Fruit fly (Drosophila melanogaster) whole organism, embryonic: ENCODE measurements around the gene CG3117.

Experiments
- Adf1 ChIP-seq: fragments of 200-800 bp; sonication (Bioruptor generic); IDR thresholded peaks from 2 replicates; pipeline ENCODE4 v1.3.6; 2022; ENCODE audit warnings: missing biosample characterization, missing genetic modification characterization
- Antp ChIP-seq: fragments of 200-800 bp; sonication (Bioruptor generic); optimal IDR thresholded peaks from 3 replicates; lab custom pipeline; 2016; ENCODE audit warnings: missing biosample characterization, missing genetic modification characterization
- Atf6 ChIP-seq: fragments of 200-800 bp; sonication (Bioruptor generic); IDR thresholded peaks from 2 replicates; pipeline ENCODE4 v1.3.6; 2022; ENCODE audit warnings: missing biosample characterization, missing genetic modification characterization
- B-H1 ChIP-seq: fragments of 200-800 bp; sonication (Bioruptor generic); IDR thresholded peaks from 3 replicates; pipeline ENCODE4 v1.3.6; 2022; ENCODE audit warnings: missing biosample characterization, missing genetic modification characterization
- Blimp-1 ChIP-seq: fragments of 200-800 bp; sonication (Bioruptor generic); optimal IDR thresholded peaks from 3 replicates; lab custom pipeline; 2018; ENCODE audit warnings: missing biosample characterization, missing genetic modification characterization, mild to moderate bottlenecking, moderate library complexity, missing genetic modification reagents
- CG10209 ChIP-seq: fragments of 200-800 bp; sonication (Bioruptor generic); optimal IDR thresholded peaks from 3 replicates; lab custom pipeline; 2017; ENCODE audit warnings: missing biosample characterization, mild to moderate bottlenecking, missing genetic modification characterization, missing genetic modification reagents
- CG11398 ChIP-seq: fragments of 200-800 bp; sonication (Bioruptor generic); optimal IDR thresholded peaks from 2 replicates; lab custom pipeline; 2016; ENCODE audit warnings: missing biosample characterization, missing genetic modification characterization
- CG13424 ChIP-seq: fragments of 200-800 bp; sonication (Bioruptor generic); optimal IDR thresholded peaks from 2 replicates; lab custom pipeline; 2019; ENCODE audit warnings: missing biosample characterization, mild to moderate bottlenecking, missing genetic modification characterization, moderate library complexity
- CG14014 ChIP-seq: fragments of 200-800 bp; sonication (Bioruptor generic); IDR thresholded peaks from 2 replicates; pipeline ENCODE4 v1.3.6; 2022; ENCODE audit warnings: missing biosample characterization, missing genetic modification characterization
- CG1832 ChIP-seq: fragments of 200-800 bp; sonication (Bioruptor generic); optimal IDR thresholded peaks from 2 replicates; lab custom pipeline; 2017; ENCODE audit warnings: missing biosample characterization, mild to moderate bottlenecking, missing genetic modification characterization, inconsistent platforms
- CG2889 ChIP-seq: fragments of 200-800 bp; sonication (Bioruptor generic); IDR thresholded peaks from 3 replicates; pipeline ENCODE4 v1.3.6; 2022; ENCODE audit warnings: missing biosample characterization, missing genetic modification characterization
- CG34224 ChIP-seq: fragments of 200-800 bp; sonication (Bioruptor generic); IDR thresholded peaks from 3 replicates; pipeline ENCODE4 v1.3.6; 2022; ENCODE audit warnings: missing biosample characterization, missing genetic modification characterization; ENCODE audit not compliant: partially characterized antibody
- CG4617 ChIP-seq: fragments of 200-800 bp; sonication (Bioruptor generic); optimal IDR thresholded peaks from 3 replicates; lab custom pipeline; 2016; ENCODE audit warnings: missing biosample characterization, missing genetic modification characterization, borderline replicate concordance
- CG4854 ChIP-seq: fragments of 200-800 bp; sonication (Bioruptor generic); optimal IDR thresholded peaks from 2 replicates; lab custom pipeline; 2016; ENCODE audit warnings: missing biosample characterization, missing genetic modification characterization, inconsistent platforms
- CG6254 ChIP-seq: fragments of 200-800 bp; sonication (Bioruptor generic); optimal IDR thresholded peaks from 3 replicates; lab custom pipeline; 2017; ENCODE audit warnings: mild to moderate bottlenecking, missing biosample characterization, missing genetic modification reagents, missing genetic modification characterization
- CG7786 ChIP-seq: fragments of 200-800 bp; sonication (Bioruptor generic); optimal IDR thresholded peaks from 2 replicates; lab custom pipeline; 2016; ENCODE audit warnings: missing biosample characterization, missing genetic modification characterization
- CG7928 ChIP-seq: fragments of 200-800 bp; sonication (Bioruptor generic); optimal IDR thresholded peaks from 2 replicates; lab custom pipeline; 2017; ENCODE audit warnings: missing biosample characterization, mild to moderate bottlenecking, missing genetic modification characterization
- CG9215 ChIP-seq: fragments of 200-800 bp; sonication (Bioruptor generic); IDR thresholded peaks from 2 replicates; pipeline ENCODE4 v1.3.6; 2022; ENCODE audit warnings: missing biosample characterization, missing genetic modification characterization
- Doc3 ChIP-seq: fragments of 200-800 bp; sonication (Bioruptor generic); IDR thresholded peaks from 3 replicates; pipeline ENCODE4 v1.3.6; 2022; ENCODE audit warnings: missing biosample characterization, missing genetic modification characterization; ENCODE audit not compliant: partially characterized antibody
- Drgx ChIP-seq: fragments of 200-800 bp; sonication (Bioruptor generic); IDR thresholded peaks from 2 replicates; pipeline ENCODE4 v1.3.6; 2022; ENCODE audit warnings: missing biosample characterization, missing genetic modification characterization
- GATAe ChIP-seq: fragments of 200-800 bp; sonication (Bioruptor generic); conservative IDR thresholded peaks from 2 replicates; pipeline ENCODE4 v1.3.6; 2022; ENCODE audit warnings: missing biosample characterization, missing genetic modification characterization
- HLH54F ChIP-seq: fragments of 200-800 bp; sonication (Bioruptor generic); optimal IDR thresholded peaks from 3 replicates; lab custom pipeline; 2016; ENCODE audit warnings: missing biosample characterization, missing genetic modification characterization
- HmgD ChIP-seq: fragments of 200-800 bp; sonication (Bioruptor generic); optimal IDR thresholded peaks from 3 replicates; lab custom pipeline; 2016; ENCODE audit warnings: missing biosample characterization, missing genetic modification characterization
- Kr ChIP-seq: fragments of 200-800 bp; sonication (Bioruptor generic); optimal IDR thresholded peaks from 2 replicates; lab custom pipeline; 2017; ENCODE audit warnings: missing biosample characterization, mild to moderate bottlenecking, missing genetic modification characterization
- Lim3 ChIP-seq: fragments of 200-800 bp; sonication (Bioruptor generic); IDR thresholded peaks from 2 replicates; pipeline ENCODE4 v1.3.6; 2022; ENCODE audit warnings: missing biosample characterization, missing genetic modification characterization
- Meics ChIP-seq: fragments of 200-800 bp; sonication (Bioruptor generic); optimal IDR thresholded peaks from 2 replicates; lab custom pipeline; 2017; ENCODE audit warnings: missing biosample characterization, mild to moderate bottlenecking, missing genetic modification characterization
- Mes4 ChIP-seq: fragments of 200-800 bp; sonication (Bioruptor generic); optimal IDR thresholded peaks from 2 replicates; lab custom pipeline; 2016; ENCODE audit warnings: missing biosample characterization, missing genetic modification characterization
- NC2β ChIP-seq: fragments of 200-800 bp; sonication (Bioruptor generic); optimal IDR thresholded peaks from 2 replicates; lab custom pipeline; 2016; ENCODE audit warnings: missing biosample characterization, missing genetic modification characterization
- NFAT ChIP-seq: fragments of 200-800 bp; sonication (Bioruptor generic); IDR thresholded peaks from 2 replicates; pipeline ENCODE4 v1.3.6; 2022; ENCODE audit warnings: missing biosample characterization, missing genetic modification characterization
- Nf-YB ChIP-seq: fragments of 200-800 bp; sonication (Bioruptor generic); optimal IDR thresholded peaks from 3 replicates; lab custom pipeline; 2019; ENCODE audit warnings: missing biosample characterization, mild to moderate bottlenecking, missing genetic modification characterization, moderate library complexity
- Sox100B ChIP-seq: fragments of 200-800 bp; sonication (Bioruptor generic); optimal IDR thresholded peaks from 3 replicates; lab custom pipeline; 2018; ENCODE audit warnings: missing biosample characterization, mild to moderate bottlenecking, missing genetic modification characterization
- Sox102F ChIP-seq: fragments of 200-800 bp; sonication (Bioruptor generic); optimal IDR thresholded peaks from 2 replicates; lab custom pipeline; 2018; ENCODE audit warnings: missing biosample characterization, mild to moderate bottlenecking, missing genetic modification characterization, moderate library complexity
- Sry-δ ChIP-seq: fragments of 200-800 bp; sonication (Bioruptor generic); optimal IDR thresholded peaks from 2 replicates; lab custom pipeline; 2016; ENCODE audit warnings: missing biosample characterization, missing genetic modification characterization
- Ssrp ChIP-seq: fragments of 200-800 bp; sonication (Bioruptor generic); optimal IDR thresholded peaks from 2 replicates; lab custom pipeline; 2018; ENCODE audit warnings: missing biosample characterization, mild to moderate bottlenecking, missing genetic modification characterization, moderate library complexity
- Stat92E ChIP-seq, 3 experiments: fragments of >200 bp in 2 of 3; fragments of 200-800 bp in 1 of 3; sonication (Bioruptor generic) in 1 of 3; optimal IDR thresholded peaks; 2 replicates each; lab custom pipeline; 2017 to 2019; ENCODE audit warnings: missing biosample characterization in 3 of 3, missing genetic modification characterization in 3 of 3, mild to moderate bottlenecking in 1 of 3, moderate library complexity in 1 of 3
- cg ChIP-seq: fragments of 200-800 bp; sonication (Bioruptor generic); optimal IDR thresholded peaks from 3 replicates; lab custom pipeline; 2019; ENCODE audit warnings: missing biosample characterization, mild to moderate bottlenecking, missing genetic modification characterization, moderate library complexity
- chinmo ChIP-seq: fragments of 200-800 bp; sonication (Bioruptor generic); IDR thresholded peaks from 4 replicates; pipeline ENCODE4 v1.3.6; 2022; ENCODE audit warnings: missing biosample characterization, missing genetic modification characterization; ENCODE audit not compliant: partially characterized antibody
- cwo ChIP-seq: fragments of 200-800 bp; sonication (Bioruptor generic); optimal IDR thresholded peaks from 3 replicates; lab custom pipeline; 2017; ENCODE audit warnings: missing biosample characterization, missing genetic modification characterization, mild to moderate bottlenecking, moderate library complexity, missing genetic modification reagents
- fru ChIP-seq: fragments of >200 bp; optimal IDR thresholded peaks from 2 replicates; lab custom pipeline; 2017
- gem ChIP-seq: fragments of 200-800 bp; sonication (Bioruptor generic); optimal IDR thresholded peaks from 2 replicates; lab custom pipeline; 2019; ENCODE audit warnings: missing biosample characterization, mild to moderate bottlenecking, missing genetic modification characterization, moderate library complexity
- grau ChIP-seq: fragments of 200-800 bp; optimal IDR thresholded peaks from 3 replicates; lab custom pipeline; 2019; ENCODE audit warnings: missing biosample characterization, mild to moderate bottlenecking, missing genetic modification characterization, moderate library complexity
- hkb ChIP-seq, 2 experiments: fragments of 200-800 bp in 1 of 2; fragments of >200 bp in 1 of 2; sonication (Bioruptor generic) in 1 of 2; IDR thresholded peaks in 1 of 2; optimal IDR thresholded peaks in 1 of 2; 2 replicates each; pipeline versions ENCODE4 v1.3.6 to Lab custom; 2017 to 2022; ENCODE audit warnings: missing biosample characterization in 1 of 2, missing genetic modification characterization in 1 of 2
- mld ChIP-seq: fragments of 200-800 bp; sonication (Bioruptor generic); IDR thresholded peaks from 3 replicates; pipeline ENCODE4 v1.3.6; 2022; ENCODE audit warnings: missing biosample characterization, missing genetic modification characterization; ENCODE audit not compliant: partially characterized antibody
- pnt ChIP-seq: fragments of 200-800 bp; sonication (Bioruptor generic); optimal IDR thresholded peaks from 3 replicates; lab custom pipeline; 2016; ENCODE audit warnings: missing biosample characterization, missing genetic modification characterization
- pros ChIP-seq: fragments of 200-800 bp; sonication (Bioruptor generic); optimal IDR thresholded peaks from 3 replicates; lab custom pipeline; 2019; ENCODE audit warnings: missing biosample characterization, mild to moderate bottlenecking, missing genetic modification characterization, moderate library complexity
- scrt ChIP-seq: fragments of 200-800 bp; sonication (Bioruptor generic); optimal IDR thresholded peaks from 2 replicates; lab custom pipeline; 2018; ENCODE audit warnings: missing biosample characterization, mild to moderate bottlenecking, missing genetic modification characterization, moderate library complexity
- tna ChIP-seq: fragments of 200-800 bp; sonication (Bioruptor generic); IDR thresholded peaks from 2 replicates; pipeline ENCODE4 v1.3.6; 2022; ENCODE audit warnings: missing biosample characterization, missing genetic modification characterization; ENCODE audit not compliant: partially characterized antibody
- tx ChIP-seq: fragments of 200-800 bp; sonication (Bioruptor generic); optimal IDR thresholded peaks from 2 replicates; lab custom pipeline; 2016; ENCODE audit warnings: missing biosample characterization, missing genetic modification characterization
- vnd ChIP-seq: fragments of 200-800 bp; sonication (Bioruptor generic); IDR thresholded peaks from 3 replicates; pipeline ENCODE4 v1.3.6; 2022; ENCODE audit warnings: missing biosample characterization, missing genetic modification characterization; ENCODE audit not compliant: partially characterized antibody

The CG3117 gene

DNA sequence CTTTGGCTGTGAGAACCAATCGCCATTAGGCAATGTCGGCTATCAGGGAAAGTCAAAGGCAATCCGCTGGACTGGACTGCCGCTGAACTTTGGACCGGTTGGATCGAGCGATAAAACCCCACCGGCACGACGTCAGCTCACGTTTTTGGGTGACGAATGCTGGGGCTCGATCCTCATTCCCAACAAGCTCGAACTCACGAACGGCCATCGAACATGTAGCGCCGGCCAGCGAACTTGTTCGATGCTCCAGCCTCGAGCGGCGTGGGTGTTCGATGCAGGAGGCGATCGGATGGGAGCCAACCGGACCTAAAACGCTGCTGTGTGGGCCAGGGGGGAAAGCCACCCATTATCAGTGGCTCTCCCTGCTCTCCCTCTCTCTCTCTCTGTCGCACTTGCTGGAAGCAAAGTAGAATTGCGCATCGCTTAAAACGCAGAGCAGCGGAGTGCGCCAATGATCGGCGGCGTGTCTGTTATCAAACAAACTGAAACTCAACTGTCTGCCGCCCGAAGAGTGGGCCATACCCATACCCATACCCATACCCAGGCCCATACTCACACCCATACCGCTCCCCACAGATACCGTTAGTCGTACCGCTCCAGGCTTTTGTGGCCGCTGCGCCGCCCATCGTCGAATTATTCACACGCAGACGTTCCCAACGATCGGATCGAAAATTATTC, 42.2 kb downstream of the CG3117 start, which contains the start of gene daw (continued):
- TF ChIP-seq CG7928 (GFP tag; lab: Kevin White, UChicago) (no peak), cg (no peak), tx (GFP tag; lab: Kevin White, UChicago) (no peak), CG11398 (GFP tag; lab: Kevin White, UChicago) (no peak), mld (GFP tag; lab: Robert Waterston, UW) (no peak), Kr (no peak), Atf6 (no peak), CG14014 (GFP tag; lab: Robert Waterston, UW) (no peak), B-H1 (no peak), grau (tag; lab: Kevin White, UChicago) (no peak), Antp (GFP tag; lab: Kevin White, UChicago) (no peak), CG4617 (GFP tag; lab: Kevin White, UChicago) (no peak), CG10209 (GFP tag; lab: Kevin White, UChicago) (no peak), fru (lab: Kevin White, UChicago) (no peak), Sry-δ (no peak), CG2889 (GFP tag; lab: Robert Waterston, UW) (no peak), Blimp-1 (GFP tag; lab: Kevin White, UChicago) (peak; percentile 26), CG4854 (no peak), NFAT (GFP tag; lab: Robert Waterston, UW) (peak; percentile 25; the same call in 1 of the 2 replicates), Mes4 (no peak), Meics (GFP tag; lab: Kevin White, UChicago) (no peak), chinmo (GFP tag; lab: Robert Waterston, UW) (no peak; the same call in 2 of the 4 replicates), CG7786 (GFP tag; lab: Kevin White, UChicago) (no peak), pnt (GFP tag; lab: Kevin White, UChicago) (no peak), Nf-YB (GFP tag; lab: Kevin White, UChicago) (peak; percentile 74), scrt (GFP tag; lab: Kevin White, UChicago) (no peak), CG6254 (no peak), cwo (GFP tag; lab: Kevin White, UChicago) (peak; percentile 86), CG1832 (GFP tag; lab: Kevin White, UChicago) (peak; percentile 20), CG9215 (GFP tag; lab: Robert Waterston, UW) (no peak), Sox100B (no peak), NC2β (no peak), Sox102F (GFP tag; lab: Kevin White, UChicago) (no peak), Ssrp (tag; lab: Kevin White, UChicago) (no peak), Stat92E (GFP tag; optimal IDR thresholded peaks at IDR 0.05; lab: Kevin White, UChicago) (no peak), Doc3 (GFP tag; lab: Robert Waterston, UW) (no peak), Lim3 (GFP tag; lab: Robert Waterston, UW) (no peak), hkb (optimal IDR thresholded peaks at IDR 0.05; lab: Kevin White, UChicago) (no peak), hkb (GFP tag; IDR thresholded peaks at IDR 0.05; lab: Robert Waterston, UW) (no peak), Drgx (0 out of 2 replicates have a peak, but pooled peaks have one; percentile 24), gem (no peak), Adf1 (GFP tag; lab: Robert Waterston, UW) (peak; percentile 49; the same call in 1 of the 2 replicates), tna (GFP tag; lab: Robert Waterston, UW) (no peak), vnd (GFP tag; lab: Robert Waterston, UW) (no peak), pros (GFP tag; lab: Kevin White, UChicago) (no peak), HmgD (peak; percentile 23), GATAe (no peak), CG34224 (GFP tag; lab: Robert Waterston, UW) (peak; percentile 13; the same call in 1 of the 3 replicates), HLH54F (GFP tag; lab: Kevin White, UChicago) (no peak), CG13424 (tag; lab: Kevin White, UChicago) (no peak)
